Worm (Caenorhabditis elegans) whole organism, L1 larva: ENCODE results near the gene skpo-3.

Experiments used
- C16A3.4 ChIP-seq: fragments of 150-350 bp; optimal IDR thresholded peaks from 2 replicates; lab custom pipeline; 2014; ENCODE audit warnings: missing biosample characterization, missing genetic modification characterization
- C34B4.2 ChIP-seq: sonication (generic microtip); optimal IDR thresholded peaks from 2 replicates; lab custom pipeline; 2017; ENCODE audit warnings: mild to moderate bottlenecking, missing genetic modification characterization, missing compliant biosample characterization
- F16B12.6 ChIP-seq: fragments of 150-350 bp; optimal IDR thresholded peaks from 2 replicates; lab custom pipeline; 2014; ENCODE audit warnings: missing biosample characterization, missing genetic modification characterization
- ama-1 ChIP-seq: fragments of 150-350 bp; optimal IDR thresholded peaks from 2 replicates; lab custom pipeline; 2014
- ceh-63 ChIP-seq: fragments of 200-800 bp; sonication (Bioruptor generic); optimal IDR thresholded peaks from 2 replicates; lab custom pipeline; 2018; ENCODE audit warnings: mild to moderate bottlenecking, missing genetic modification characterization, missing compliant biosample characterization
- ces-1 ChIP-seq: fragments of 150-350 bp; optimal IDR thresholded peaks from 2 replicates; lab custom pipeline; 2014; ENCODE audit warnings: missing biosample characterization, missing genetic modification reagents, missing genetic modification characterization
- dpl-1 ChIP-seq, 3 experiments: fragments of 150-350 bp in 2 of 3; sonication (generic microtip) in 1 of 3; optimal IDR thresholded peaks; 2 replicates each; lab custom pipeline; 2014 to 2017; ENCODE audit warnings: missing biosample characterization in 3 of 3, missing genetic modification characterization in 3 of 3, missing genetic modification reagents in 3 of 3
- dsc-1 ChIP-seq: sonication (generic microtip); optimal IDR thresholded peaks from 2 replicates; lab custom pipeline; 2016; ENCODE audit warnings: mild to moderate bottlenecking, missing genetic modification characterization, missing compliant biosample characterization
- egl-13 ChIP-seq: sonication (generic microtip); optimal IDR thresholded peaks from 2 replicates; lab custom pipeline; 2016; ENCODE audit warnings: missing genotype, missing genetic modification reagents, missing genetic modification characterization, missing compliant biosample characterization
- elt-2 ChIP-seq: sonication (generic microtip); optimal IDR thresholded peaks from 2 replicates; lab custom pipeline; 2016; ENCODE audit warnings: missing genetic modification characterization, mild to moderate bottlenecking, inconsistent platforms, missing compliant biosample characterization, missing genetic modification reagents
- elt-3 ChIP-seq, 6 experiments: fragments of 150-350 bp in 1 of 6; sonication (generic microtip); optimal IDR thresholded peaks; 2 replicates each; lab custom pipeline; 2017 to 2018; ENCODE audit warnings: missing biosample characterization in 6 of 6, missing genetic modification characterization in 6 of 6, inconsistent platforms in 1 of 6
- fkh-10 ChIP-seq: sonication (generic microtip); optimal IDR thresholded peaks from 2 replicates; lab custom pipeline; 2017; ENCODE audit warnings: missing biosample characterization, missing genetic modification reagents, missing genetic modification characterization
- fkh-4 ChIP-seq: sonication (generic microtip); optimal IDR thresholded peaks from 2 replicates; lab custom pipeline; 2016; ENCODE audit warnings: missing compliant biosample characterization, missing genetic modification characterization, borderline replicate concordance
- fkh-8 ChIP-seq: sonication (generic microtip); optimal IDR thresholded peaks from 2 replicates; lab custom pipeline; 2016; ENCODE audit warnings: mild to moderate bottlenecking, missing genetic modification characterization, missing compliant biosample characterization
- hlh-17 ChIP-seq: fragments of 200-800 bp; sonication (Bioruptor generic); optimal IDR thresholded peaks from 2 replicates; lab custom pipeline; 2018; ENCODE audit warnings: missing genetic modification characterization, mild to moderate bottlenecking, missing compliant biosample characterization, moderate library complexity, borderline replicate concordance
- hlh-4 ChIP-seq: sonication (generic microtip); optimal IDR thresholded peaks from 2 replicates; lab custom pipeline; 2016; ENCODE audit warnings: mild to moderate bottlenecking, missing genetic modification characterization, missing compliant biosample characterization
- irx-1 ChIP-seq: sonication (generic microtip); optimal IDR thresholded peaks from 2 replicates; lab custom pipeline; 2016; ENCODE audit warnings: missing genetic modification characterization, missing compliant biosample characterization
- isw-1 ChIP-seq: fragments of 200-800 bp; sonication (Bioruptor generic); IDR thresholded peaks from 2 replicates; pipeline ENCODE4 v1.3.6; 2022; ENCODE audit warnings: missing genetic modification characterization, missing compliant biosample characterization
- lin-13 ChIP-seq: fragments of 150-350 bp; optimal IDR thresholded peaks from 2 replicates; lab custom pipeline; 2014; ENCODE audit warnings: missing biosample characterization, missing genetic modification reagents, missing genetic modification characterization
- lin-14 ChIP-seq: fragments of 200-800 bp; sonication (Bioruptor generic); optimal IDR thresholded peaks from 2 replicates; lab custom pipeline; 2018; ENCODE audit warnings: mild to moderate bottlenecking, missing genetic modification characterization, moderate library complexity, missing compliant biosample characterization
- lin-15B ChIP-seq: fragments of 150-350 bp; sonication (generic microtip); optimal IDR thresholded peaks from 3 replicates; lab custom pipeline; 2014; ENCODE audit warnings: missing biosample characterization, missing genetic modification characterization
- lin-35 ChIP-seq, 2 experiments: fragments of 150-350 bp; optimal IDR thresholded peaks; 2 replicates each; lab custom pipeline; 2014; ENCODE audit warnings: missing biosample characterization in 2 of 2, missing genetic modification characterization in 2 of 2, missing genetic modification reagents in 2 of 2
- lir-3 ChIP-seq: sonication (generic microtip); optimal IDR thresholded peaks from 2 replicates; lab custom pipeline; 2016; ENCODE audit warnings: mild to moderate bottlenecking, missing genetic modification characterization, moderate library complexity, missing compliant biosample characterization; ENCODE audit not compliant: poor library complexity
- lsy-2 ChIP-seq, 2 experiments: fragments of 150-350 bp; optimal IDR thresholded peaks; 2 replicates each; lab custom pipeline; 2014; ENCODE audit warnings: missing biosample characterization in 2 of 2, missing genetic modification characterization in 2 of 2
- mdl-1 ChIP-seq, 2 experiments: fragments of 150-350 bp; optimal IDR thresholded peaks; 2 replicates each; lab custom pipeline; 2014 to 2017; ENCODE audit warnings: missing biosample characterization in 2 of 2, missing genetic modification characterization in 2 of 2, inconsistent platforms in 1 of 2
- mef-2 ChIP-seq: fragments of 150-350 bp; optimal IDR thresholded peaks from 2 replicates; lab custom pipeline; 2014; ENCODE audit warnings: missing biosample characterization, missing genetic modification characterization
- mep-1 ChIP-seq: fragments of 150-350 bp; optimal IDR thresholded peaks from 2 replicates; lab custom pipeline; 2014; ENCODE audit warnings: missing biosample characterization, missing genetic modification characterization
- nhr-19 ChIP-seq: fragments of 200-800 bp; sonication (Bioruptor generic); conservative IDR thresholded peaks from 2 replicates; pipeline ENCODE4 v1.3.6; 2022; ENCODE audit warnings: missing genetic modification characterization, missing compliant biosample characterization
- nhr-20 ChIP-seq: sonication (generic microtip); optimal IDR thresholded peaks from 2 replicates; lab custom pipeline; 2016; ENCODE audit warnings: mild to moderate bottlenecking, missing genetic modification characterization, missing compliant biosample characterization
- nhr-47 ChIP-seq: sonication (generic microtip); optimal IDR thresholded peaks from 2 replicates; lab custom pipeline; 2016; ENCODE audit warnings: mild to moderate bottlenecking, missing genetic modification characterization, moderate library complexity, missing compliant biosample characterization
- nhr-71 ChIP-seq: sonication (generic microtip); optimal IDR thresholded peaks from 2 replicates; lab custom pipeline; 2016; ENCODE audit warnings: mild to moderate bottlenecking, missing genetic modification characterization, moderate library complexity, missing compliant biosample characterization
- nhr-76 ChIP-seq: sonication (generic microtip); optimal IDR thresholded peaks from 2 replicates; lab custom pipeline; 2017; ENCODE audit warnings: missing biosample characterization, missing genetic modification characterization
- nhr-77 ChIP-seq: fragments of 150-350 bp; optimal IDR thresholded peaks from 2 replicates; lab custom pipeline; 2014; ENCODE audit warnings: missing biosample characterization, missing genetic modification characterization
- nhr-90 ChIP-seq: sonication (generic microtip); optimal IDR thresholded peaks from 2 replicates; lab custom pipeline; 2016; ENCODE audit warnings: mild to moderate bottlenecking, missing genetic modification characterization, missing compliant biosample characterization; ENCODE audit not compliant: poor library complexity
- pax-3 ChIP-seq: fragments of 200-800 bp; sonication (Bioruptor generic); optimal IDR thresholded peaks from 2 replicates; lab custom pipeline; 2018; ENCODE audit warnings: mild to moderate bottlenecking, missing genetic modification characterization, moderate library complexity, missing compliant biosample characterization
- pqm-1 ChIP-seq: sonication (generic microtip); optimal IDR thresholded peaks from 3 replicates; lab custom pipeline; 2017; ENCODE audit warnings: missing biosample characterization, missing genetic modification characterization
- skn-1 ChIP-seq: fragments of 150-350 bp; optimal IDR thresholded peaks from 2 replicates; lab custom pipeline; 2014; ENCODE audit warnings: missing biosample characterization, missing genetic modification characterization
- snu-23 ChIP-seq: sonication (generic microtip); optimal IDR thresholded peaks from 2 replicates; lab custom pipeline; 2016; ENCODE audit warnings: missing genetic modification characterization, missing compliant biosample characterization
- sup-37 ChIP-seq: fragments of 200-800 bp; sonication (Bioruptor generic); optimal IDR thresholded peaks from 2 replicates; lab custom pipeline; 2018; ENCODE audit warnings: mild to moderate bottlenecking, missing genetic modification characterization, missing compliant biosample characterization
- swsn-7 ChIP-seq: sonication (generic microtip); optimal IDR thresholded peaks from 2 replicates; lab custom pipeline; 2016; ENCODE audit warnings: missing genetic modification characterization, missing compliant biosample characterization
- tbx-2 ChIP-seq: sonication (generic microtip); optimal IDR thresholded peaks from 2 replicates; lab custom pipeline; 2016; ENCODE audit warnings: missing genetic modification characterization, missing compliant biosample characterization
- unc-130 ChIP-seq: fragments of 150-350 bp; optimal IDR thresholded peaks from 2 replicates; lab custom pipeline; 2017; ENCODE audit warnings: missing biosample characterization, missing genetic modification characterization, inconsistent platforms
- unc-30 ChIP-seq: sonication (generic microtip); optimal IDR thresholded peaks from 2 replicates; lab custom pipeline; 2017; ENCODE audit warnings: missing biosample characterization, missing genetic modification characterization
- unc-86 ChIP-seq: sonication (generic microtip); optimal IDR thresholded peaks from 2 replicates; lab custom pipeline; 2016; ENCODE audit warnings: missing genetic modification characterization, missing compliant biosample characterization
- unc-98 ChIP-seq: fragments of 200-800 bp; sonication (Bioruptor generic); IDR thresholded peaks from 2 replicates; pipeline ENCODE4 v1.3.6; 2022; ENCODE audit warnings: missing genetic modification characterization, missing compliant biosample characterization
- vab-15 ChIP-seq: sonication (generic microtip); optimal IDR thresholded peaks from 2 replicates; lab custom pipeline; 2017; ENCODE audit warnings: missing genotype, mild to moderate bottlenecking, missing genetic modification characterization, missing compliant biosample characterization
- zip-4 ChIP-seq: fragments of 200-800 bp; sonication (Bioruptor generic); optimal IDR thresholded peaks from 2 replicates; lab custom pipeline; 2018; ENCODE audit warnings: mild to moderate bottlenecking, missing genetic modification characterization, moderate library complexity, missing compliant biosample characterization

The skpo-3 gene

ce11 chrII:7200051-7200599, 45.6 kb upstream of the skpo-3 start, which contains the start of gene pcrg-1 (continued):
- TF ChIP-seq nhr-20 (tag; lab: Kevin White, UChicago): peak; percentile 89
- TF ChIP-seq snu-23 (GFP tag; lab: Kevin White, UChicago): peak; percentile 82
- TF ChIP-seq lsy-2 (tag; optimal IDR thresholded peaks at IDR 0.05; lab: Kevin White, UChicago): peak; percentile 54 to 81
- peak; percentile 89 for TF ChIP-seq nhr-90 (tag; lab: Kevin White, UChicago)
- peak; percentile 23 for TF ChIP-seq egl-13
- no peak for TF ChIP-seq hlh-17
- TF ChIP-seq mep-1 (tag; lab: Kevin White, UChicago): peak; percentile 74
- peak; percentile 84 for TF ChIP-seq sup-37 (GFP tag; lab: Kevin White, UChicago)
- peak; percentile 24 for TF ChIP-seq unc-130
- TF ChIP-seq swsn-7 (tag; lab: Kevin White, UChicago): peak; percentile 86
- no peak for TF ChIP-seq pqm-1

- TF ChIP-seq dsc-1 (tag; lab: Kevin White, UChicago): no peak
- no peak for TF ChIP-seq C16A3.4 (tag; lab: Kevin White, UChicago)
- TF ChIP-seq pqm-1: no peak
- TF ChIP-seq ceh-63 (GFP tag; lab: Kevin White, UChicago): no peak
- TF ChIP-seq nhr-47: no peak
- no peak for TF ChIP-seq mef-2 (tag; lab: Kevin White, UChicago)
- TF ChIP-seq lin-13 (GFP tag; lab: Kevin White, UChicago): no peak
- no peak for TF ChIP-seq lsy-2 (tag; optimal IDR thresholded peaks at IDR 0.05; lab: Kevin White, UChicago)
- no peak for TF ChIP-seq sup-37 (GFP tag; lab: Kevin White, UChicago)
- no peak for TF ChIP-seq hlh-4 (tag; lab: Kevin White, UChicago)
- TF ChIP-seq pax-3: no peak
- no peak for TF ChIP-seq fkh-10 (GFP tag; lab: Kevin White, UChicago)
- no peak for TF ChIP-seq lir-3 (tag; lab: Kevin White, UChicago)
- no peak for TF ChIP-seq tbx-2 (tag; lab: Kevin White, UChicago)
- TF ChIP-seq elt-3 (tag; optimal IDR thresholded peaks at IDR 0.05; lab: Kevin White, UChicago): no peak
- no peak for TF ChIP-seq C34B4.2 (tag; lab: Kevin White, UChicago)
- no peak for TF ChIP-seq vab-15 (tag; lab: Kevin White, UChicago)
- TF ChIP-seq dpl-1 (GFP tag; optimal IDR thresholded peaks at IDR 0.05; lab: Kevin White, UChicago): no peak
- no peak for TF ChIP-seq ces-1
- TF ChIP-seq F16B12.6 (tag; lab: Kevin White, UChicago): no peak
- TF ChIP-seq, all 84 proteins: peak for 0
Measured at ce11 chrII:7203110-7203509, 42.6 kb upstream of the skpo-3 start, which contains the start of gene srd-56. Gene srd-56 (minus strand): TSS chrII:7203210.

- no peak for TF ChIP-seq zip-4 (GFP tag; lab: Kevin White, UChicago)
- TF ChIP-seq fkh-4 (tag; lab: Kevin White, UChicago): no peak
- TF ChIP-seq isw-1: no peak
- TF ChIP-seq nhr-71 (tag; lab: Kevin White, UChicago): no peak
- TF ChIP-seq ces-1: no peak
- no peak for TF ChIP-seq lin-14
- TF ChIP-seq unc-130: no peak
- TF ChIP-seq fkh-10 (GFP tag; lab: Kevin White, UChicago): no peak
- TF ChIP-seq, all 84 proteins: peak for 0
Measured at ce11 chrII:7204951-7205350, 40.7 kb upstream of the skpo-3 start, which contains the start of gene srd-58. Gene srd-58 (minus strand): TSS chrII:7205051.

- TF ChIP-seq fkh-8 (tag; lab: Kevin White, UChicago): no peak
- TF ChIP-seq skn-1: no peak
- TF ChIP-seq lin-15B: no peak
- no peak for TF ChIP-seq ces-1
- TF ChIP-seq irx-1 (tag; lab: Kevin White, UChicago): no peak
- TF ChIP-seq unc-30 (tag; lab: Kevin White, UChicago): no peak
- TF ChIP-seq unc-98: no peak
- no peak for TF ChIP-seq elt-3 (tag; optimal IDR thresholded peaks at IDR 0.05; lab: Kevin White, UChicago)
- TF ChIP-seq lin-35 (GFP tag; optimal IDR thresholded peaks at IDR 0.05; lab: Kevin White, UChicago): no peak
- no peak for TF ChIP-seq unc-86 (tag; lab: Kevin White, UChicago)
- no peak for TF ChIP-seq elt-2 (tag; lab: Kevin White, UChicago)
- no peak for TF ChIP-seq nhr-77 (tag; lab: Kevin White, UChicago)
- no peak for TF ChIP-seq ama-1 (lab: Kevin White, UChicago)
- no peak for TF ChIP-seq nhr-76 (tag; lab: Kevin White, UChicago)
- TF ChIP-seq nhr-19 (GFP tag; lab: Robert Waterston, UW): no peak
- no peak for TF ChIP-seq snu-23 (GFP tag; lab: Kevin White, UChicago)
- no peak for TF ChIP-seq F16B12.6 (tag; lab: Kevin White, UChicago)
- no peak for TF ChIP-seq mep-1 (tag; lab: Kevin White, UChicago)
- no peak for TF ChIP-seq egl-13
- no peak for TF ChIP-seq mdl-1 (tag; optimal IDR thresholded peaks at IDR 0.05; lab: Kevin White, UChicago)
Measured at ce11 chrII:7205388-7205787, 40.3 kb upstream of the skpo-3 start, which contains the start of gene srd-59. Gene srd-59 (plus strand): TSS chrII:7205688.
